Fruit fly (Drosophila melanogaster) whole organism, embryonic: ENCODE measurements around the gene CG33125.

ENCODE experiments used
- Bgb ChIP-seq: fragments of 200-800 bp; sonication (Bioruptor generic); IDR thresholded peaks from 2 replicates; pipeline ENCODE4 v1.3.6; 2022; ENCODE audit warnings: missing biosample characterization, missing genetic modification characterization; ENCODE audit not compliant: partially characterized antibody
- CG10267 ChIP-seq: fragments of 200-800 bp; sonication (Bioruptor generic); optimal IDR thresholded peaks from 2 replicates; lab custom pipeline; 2018; ENCODE audit warnings: missing biosample characterization, mild to moderate bottlenecking, missing genetic modification characterization, moderate library complexity
- CG12155 ChIP-seq: fragments of 200-800 bp; sonication (Bioruptor generic); optimal IDR thresholded peaks from 3 replicates; lab custom pipeline; 2016; ENCODE audit warnings: missing biosample characterization, missing genetic modification characterization
- CG1529 ChIP-seq: fragments of 200-800 bp; sonication (Bioruptor generic); optimal IDR thresholded peaks from 3 replicates; lab custom pipeline; 2018; ENCODE audit warnings: missing biosample characterization, missing genetic modification characterization
- CG16813 ChIP-seq: fragments of 200-800 bp; sonication (Bioruptor generic); IDR thresholded peaks from 3 replicates; pipeline ENCODE4 v1.3.6; 2022; ENCODE audit warnings: missing biosample characterization, missing genetic modification characterization; ENCODE audit not compliant: partially characterized antibody
- CG1832 ChIP-seq: fragments of 200-800 bp; sonication (Bioruptor generic); optimal IDR thresholded peaks from 2 replicates; lab custom pipeline; 2017; ENCODE audit warnings: missing biosample characterization, mild to moderate bottlenecking, missing genetic modification characterization, inconsistent platforms
- CG30403 ChIP-seq: fragments of 200-800 bp; sonication (Bioruptor generic); optimal IDR thresholded peaks from 3 replicates; lab custom pipeline; 2016; ENCODE audit warnings: missing biosample characterization, missing genetic modification characterization
- CG34422 ChIP-seq: fragments of 200-800 bp; sonication (Bioruptor generic); IDR thresholded peaks from 3 replicates; pipeline ENCODE4 v1.3.6; 2022; ENCODE audit warnings: missing biosample characterization, missing genetic modification characterization
- CG3995 ChIP-seq: fragments of 200-800 bp; sonication (Bioruptor generic); optimal IDR thresholded peaks from 3 replicates; lab custom pipeline; 2016; ENCODE audit warnings: missing biosample characterization, missing genetic modification characterization
- CG42726 ChIP-seq: fragments of 200-800 bp; sonication (Bioruptor generic); IDR thresholded peaks from 2 replicates; pipeline ENCODE4 v1.3.6; 2022; ENCODE audit warnings: missing biosample characterization, missing genetic modification characterization; ENCODE audit not compliant: partially characterized antibody
- CG5245 ChIP-seq: fragments of 200-800 bp; sonication (Bioruptor generic); optimal IDR thresholded peaks from 3 replicates; lab custom pipeline; 2016; ENCODE audit warnings: missing biosample characterization, missing genetic modification characterization
- CG6175 ChIP-seq: fragments of 200-800 bp; sonication (Bioruptor generic); IDR thresholded peaks from 3 replicates; pipeline ENCODE4 v1.3.6; 2022; ENCODE audit warnings: missing biosample characterization, missing genetic modification characterization
- CG7372 ChIP-seq: fragments of 200-800 bp; sonication (Bioruptor generic); IDR thresholded peaks from 2 replicates; pipeline ENCODE4 v1.3.6; 2022; ENCODE audit warnings: missing biosample characterization, missing genetic modification characterization
- Chrac-16 ChIP-seq: fragments of 200-800 bp; sonication (Bioruptor generic); optimal IDR thresholded peaks from 3 replicates; lab custom pipeline; 2016; ENCODE audit warnings: missing biosample characterization, missing genetic modification characterization
- Deaf1 ChIP-seq: fragments of 200-800 bp; optimal IDR thresholded peaks from 3 replicates; lab custom pipeline; 2019; ENCODE audit warnings: missing biosample characterization, mild to moderate bottlenecking, missing genetic modification characterization, moderate library complexity
- Elba2 ChIP-seq: fragments of 200-800 bp; sonication (Bioruptor generic); optimal IDR thresholded peaks from 3 replicates; lab custom pipeline; 2016; ENCODE audit warnings: missing biosample characterization, missing genetic modification characterization
- Gug ChIP-seq: fragments of 200-800 bp; sonication (Bioruptor generic); IDR thresholded peaks from 4 replicates; pipeline ENCODE4 v1.3.6; 2022; ENCODE audit warnings: missing biosample characterization, missing genetic modification characterization
- Jarid2 ChIP-seq: fragments of 200-800 bp; sonication (Bioruptor generic); optimal IDR thresholded peaks from 3 replicates; lab custom pipeline; 2017; ENCODE audit warnings: mild to moderate bottlenecking, missing biosample characterization, missing genetic modification reagents, missing genetic modification characterization
- Mad ChIP-seq: fragments of 200-800 bp; sonication (Bioruptor generic); optimal IDR thresholded peaks from 2 replicates; lab custom pipeline; 2016; ENCODE audit warnings: missing biosample characterization, missing genetic modification characterization
- Med ChIP-seq: fragments of 200-800 bp; sonication (Bioruptor generic); peaks from one replicate; lab custom pipeline; 2016; ENCODE audit warnings: missing biosample characterization, missing genetic modification characterization, mild to moderate bottlenecking, inconsistent platforms, moderate library complexity
- Mrtf ChIP-seq: fragments of 200-800 bp; sonication (Bioruptor generic); IDR thresholded peaks from 3 replicates; pipeline ENCODE4 v1.3.6; 2022; ENCODE audit warnings: missing biosample characterization, missing genetic modification characterization
- NC2β ChIP-seq: fragments of 200-800 bp; sonication (Bioruptor generic); optimal IDR thresholded peaks from 2 replicates; lab custom pipeline; 2016; ENCODE audit warnings: missing biosample characterization, missing genetic modification characterization
- Neu2 ChIP-seq: fragments of 200-800 bp; sonication (Bioruptor generic); optimal IDR thresholded peaks from 3 replicates; lab custom pipeline; 2016; ENCODE audit warnings: missing biosample characterization, missing genetic modification characterization, borderline replicate concordance
- amos ChIP-seq: fragments of 200-800 bp; sonication (Bioruptor generic); IDR thresholded peaks from 2 replicates; pipeline ENCODE4 v1.3.6; 2022; ENCODE audit warnings: missing biosample characterization, missing genetic modification characterization; ENCODE audit not compliant: partially characterized antibody
- bcd ChIP-seq: fragments of 200-800 bp; sonication (Bioruptor generic); optimal IDR thresholded peaks from 2 replicates; lab custom pipeline; 2017; ENCODE audit warnings: missing biosample characterization, mild to moderate bottlenecking, missing genetic modification characterization
- bsh ChIP-seq, 2 experiments: fragments of 200-800 bp; sonication (Bioruptor generic); optimal IDR thresholded peaks; 2 replicates each; lab custom pipeline; 2017 to 2018; ENCODE audit warnings: mild to moderate bottlenecking in 2 of 2, missing biosample characterization in 2 of 2, missing genetic modification characterization in 2 of 2, moderate library complexity in 1 of 2
- chinmo ChIP-seq: fragments of 200-800 bp; sonication (Bioruptor generic); IDR thresholded peaks from 4 replicates; pipeline ENCODE4 v1.3.6; 2022; ENCODE audit warnings: missing biosample characterization, missing genetic modification characterization; ENCODE audit not compliant: partially characterized antibody
- dan ChIP-seq: fragments of 200-800 bp; sonication (Bioruptor generic); IDR thresholded peaks from 2 replicates; pipeline ENCODE4 v1.3.6; 2022; ENCODE audit warnings: missing biosample characterization, missing genetic modification characterization
- ewg ChIP-seq: fragments of 200-800 bp; sonication (Bioruptor generic); optimal IDR thresholded peaks from 3 replicates; lab custom pipeline; 2017; ENCODE audit warnings: mild to moderate bottlenecking, missing biosample characterization, missing genetic modification reagents, missing genetic modification characterization
- fd102C ChIP-seq: fragments of 200-800 bp; sonication (Bioruptor generic); optimal IDR thresholded peaks from 2 replicates; lab custom pipeline; 2018; ENCODE audit warnings: missing biosample characterization, mild to moderate bottlenecking, missing genetic modification characterization, moderate library complexity
- fd96Cb ChIP-seq: fragments of 200-800 bp; sonication (Bioruptor generic); optimal IDR thresholded peaks from 2 replicates; lab custom pipeline; 2018; ENCODE audit warnings: missing biosample characterization, mild to moderate bottlenecking, missing genetic modification characterization, moderate library complexity
- fu2 ChIP-seq: fragments of 200-800 bp; sonication (Bioruptor generic); optimal IDR thresholded peaks from 2 replicates; lab custom pipeline; 2016; ENCODE audit warnings: missing biosample characterization, missing genetic modification characterization
- gsb ChIP-seq: fragments of 200-800 bp; sonication (Bioruptor generic); IDR thresholded peaks from 2 replicates; pipeline ENCODE4 v1.3.6; 2022; ENCODE audit warnings: missing biosample characterization, missing genetic modification characterization
- jigr1 ChIP-seq: fragments of 200-800 bp; sonication (Bioruptor generic); IDR thresholded peaks from 3 replicates; pipeline ENCODE4 v1.3.6; 2022; ENCODE audit warnings: missing biosample characterization, missing genetic modification characterization
- slbo ChIP-seq: fragments of 200-800 bp; sonication (Bioruptor generic); IDR thresholded peaks from 2 replicates; pipeline ENCODE4 v1.3.6; 2022; ENCODE audit warnings: missing biosample characterization, missing genetic modification characterization
- vvl ChIP-seq: fragments of 200-800 bp; sonication (Bioruptor generic); IDR thresholded peaks from 2 replicates; pipeline ENCODE4 v1.3.6; 2022; ENCODE audit warnings: missing biosample characterization, missing genetic modification characterization
- wor ChIP-seq: fragments of 200-800 bp; sonication (Bioruptor generic); IDR thresholded peaks from 2 replicates; pipeline ENCODE4 v1.3.6; 2022; ENCODE audit warnings: missing biosample characterization, missing genetic modification characterization
- yki ChIP-seq: fragments of >200 bp; optimal IDR thresholded peaks from 3 replicates; lab custom pipeline; 2018
- zen2 ChIP-seq: fragments of 200-800 bp; sonication (Bioruptor generic); IDR thresholded peaks from 3 replicates; pipeline ENCODE4 v1.3.6; 2022; ENCODE audit warnings: missing biosample characterization, missing genetic modification characterization; ENCODE audit not compliant: partially characterized antibody
- zfh1 ChIP-seq: fragments of 200-800 bp; sonication (Bioruptor generic); IDR thresholded peaks from 3 replicates; pipeline ENCODE4 v1.3.6; 2022; ENCODE audit warnings: missing biosample characterization, missing genetic modification characterization

CG33125 gene

dm6 chr2L:2652314-2652713, at the start of gene CG33125:
Gene CG33125, minus strand, starts transcription at chr2L:2652414.
- no peak for TF ChIP-seq NC2β (GFP tag; lab: Kevin White, UChicago)
- no peak for TF ChIP-seq chinmo (GFP tag; lab: Robert Waterston, UW)
- TF ChIP-seq CG5245, result no peak
- TF ChIP-seq Mad (GFP tag; lab: Kevin White, UChicago), result no peak

DNA sequence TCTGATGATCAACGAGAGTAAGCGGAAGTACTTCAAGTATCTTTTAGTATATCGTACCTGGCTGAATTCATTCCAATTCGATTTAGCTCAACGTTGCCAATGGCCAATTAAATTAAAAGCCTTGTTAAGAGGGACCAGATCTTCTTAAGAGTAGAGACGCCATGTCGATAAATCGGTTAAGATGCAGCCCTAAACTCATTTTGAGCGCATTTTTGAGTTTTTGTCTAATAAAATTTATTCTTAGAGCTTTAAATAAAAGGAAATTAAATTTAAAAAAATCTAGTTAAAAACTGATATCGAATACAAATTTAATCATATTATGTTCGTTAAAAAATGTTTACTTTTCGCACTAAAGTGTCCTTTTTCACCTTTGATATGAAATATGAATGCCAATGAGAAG, 44.1 kb upstream of the CG33125 start, which contains the start of gene Trf5:
Gene Trf5, minus strand, starts transcription at position 101 of the 400 bp plus-strand sequence.
- TF ChIP-seq yki (lab: Kevin White, UChicago), result no peak
- TF ChIP-seq CG7372 (GFP tag; lab: Robert Waterston, UW), result no peak
- no peak for TF ChIP-seq bcd (GFP tag; lab: Kevin White, UChicago)
- no peak for TF ChIP-seq CG3995 (GFP tag; lab: Kevin White, UChicago)
- TF ChIP-seq Gug (GFP tag; lab: Robert Waterston, UW), result no peak
- no peak for TF ChIP-seq wor
- no peak for TF ChIP-seq CG30403 (GFP tag; lab: Kevin White, UChicago)
- no peak for TF ChIP-seq jigr1 (GFP tag; lab: Robert Waterston, UW)
- TF ChIP-seq fd96Cb (tag; lab: Kevin White, UChicago), result no peak
- no peak for TF ChIP-seq Mrtf (GFP tag; lab: Robert Waterston, UW)
- TF ChIP-seq CG1832 (GFP tag; lab: Kevin White, UChicago), result no peak
- TF ChIP-seq gsb (GFP tag; lab: Robert Waterston, UW), result no peak
- TF ChIP-seq dan (GFP tag; lab: Robert Waterston, UW), result no peak
- TF ChIP-seq CG16813 (GFP tag; lab: Robert Waterston, UW), result no peak
- TF ChIP-seq CG10267 (tag; lab: Kevin White, UChicago), result no peak
- no peak for TF ChIP-seq fu2 (GFP tag; lab: Kevin White, UChicago)
- TF ChIP-seq bsh (GFP tag; optimal IDR thresholded peaks at IDR 0.05; lab: Kevin White, UChicago), result no peak
- TF ChIP-seq Neu2 (GFP tag; lab: Kevin White, UChicago), result no peak
- no peak for TF ChIP-seq Elba2 (GFP tag; lab: Kevin White, UChicago)
- TF ChIP-seq CG1529, result no peak

- TF ChIP-seq Jarid2 (GFP tag; lab: Kevin White, UChicago) (peak; percentile 65), Chrac-16 (GFP tag; lab: Kevin White, UChicago) (no peak), fd102C (GFP tag; lab: Kevin White, UChicago) (no peak), amos (GFP tag; lab: Robert Waterston, UW) (peak; percentile 38; the same call in 1 of the 2 replicates), CG42726 (GFP tag; lab: Robert Waterston, UW) (peak; percentile 33; the same call in 1 of the 2 replicates), chinmo (GFP tag; lab: Robert Waterston, UW) (0 out of 4 replicates have a peak, but pooled peaks have one; percentile 19), CG12155 (GFP tag; lab: Kevin White, UChicago) (peak; percentile 74), Gug (GFP tag; lab: Robert Waterston, UW) (no peak), slbo (GFP tag; lab: Robert Waterston, UW) (0 out of 2 replicates have a peak, but pooled peaks have one; percentile 13), ewg (GFP tag; lab: Kevin White, UChicago) (peak; percentile 89), zen2 (GFP tag; lab: Robert Waterston, UW) (peak; percentile 22; the same call in 1 of the 3 replicates), Deaf1 (tag; lab: Kevin White, UChicago) (peak; percentile 93), Bgb (GFP tag; lab: Robert Waterston, UW) (peak; percentile 21; the same call in 1 of the 2 replicates), Med (GFP tag; lab: Kevin White, UChicago) (peak; percentile 44), CG6175 (GFP tag; lab: Robert Waterston, UW) (no peak), vvl (0 out of 2 replicates have a peak, but pooled peaks have one; percentile 19), zfh1 (GFP tag; lab: Robert Waterston, UW) (0 out of 3 replicates have a peak, but pooled peaks have one; percentile 10), CG34422 (GFP tag; lab: Robert Waterston, UW) (peak; percentile 8; the same call in 1 of the 3 replicates)
These were observed 25.3 kb upstream of the CG33125 start, which contains the start of gene Tmtc1 for dm6 chr2L:2677553-2677952. Gene Tmtc1, plus strand, starts transcription at chr2L:2677734.
